Worm (Caenorhabditis elegans): Measurements from ENCODE around the gene mltn-5.

DNA sequence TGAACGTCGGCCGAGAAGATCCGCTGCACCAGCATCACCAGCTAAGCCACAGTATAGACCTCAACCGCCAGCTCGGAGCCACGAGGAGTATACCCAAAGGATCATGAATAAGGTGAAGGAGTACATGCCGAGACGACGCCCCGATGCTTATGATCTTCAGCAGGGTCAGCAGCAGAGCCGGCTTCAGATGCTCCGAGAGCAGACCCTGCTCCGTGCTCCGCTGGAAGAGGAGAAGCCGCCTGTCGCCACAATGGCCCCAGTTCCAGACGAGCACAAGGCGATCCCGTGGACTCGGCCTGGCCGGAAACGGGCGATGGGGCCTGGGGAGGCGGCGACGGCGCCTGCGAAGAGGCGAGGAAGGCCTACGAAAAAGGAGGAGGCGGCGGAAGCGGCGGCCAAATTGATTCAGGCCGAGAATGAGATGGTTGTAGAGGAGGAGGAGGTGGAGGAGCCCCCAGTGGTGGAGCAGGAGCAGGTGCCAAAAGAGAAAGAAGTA is 28.7 kb upstream of the mltn-5 start:
- no peak for TF ChIP-seq nhr-76 (tag; optimal IDR thresholded peaks at IDR 0.05)
- no peak for TF ChIP-seq dsc-1 (tag; optimal IDR thresholded peaks at IDR 0.05)
- no peak for TF ChIP-seq lsy-2 (tag; optimal IDR thresholded peaks at IDR 0.05)
- TF ChIP-seq fos-1 (tag; optimal IDR thresholded peaks at IDR 0.05): no peak
- TF ChIP-seq lin-15B (tag; optimal IDR thresholded peaks at IDR 0.05): no peak
- TF ChIP-seq elt-3 (tag; optimal IDR thresholded peaks at IDR 0.05): no peak
- TF ChIP-seq ces-1 (GFP tag; optimal IDR thresholded peaks at IDR 0.05): no peak
- TF ChIP-seq unc-30 (tag; optimal IDR thresholded peaks at IDR 0.05): no peak
- TF ChIP-seq C34B4.2 (tag; optimal IDR thresholded peaks at IDR 0.05): no peak
- no peak for TF ChIP-seq nhr-12 (tag; optimal IDR thresholded peaks at IDR 0.05)
- TF ChIP-seq pqm-1 (tag; optimal IDR thresholded peaks at IDR 0.05): no peak

Data from whole organism, L1 larva.